Worm (Caenorhabditis elegans): ENCODE data around the gene F38E9.1.
"Not testable (repeated sequence)": the region's sequence is repeated elsewhere in the genome, so short reads cannot be mapped to it uniquely, and the experiment has no call there.

The F38E9.1 gene

ce11 chrX:16445793-16446248 is 25.0 kb upstream of the F38E9.1 start, which contains the start of gene twf-2 (continued):
- TF ChIP-seq Y116A8C.19 (tag; optimal IDR thresholded peaks at IDR 0.05; ENCODE audit: borderline replicate concordance), result no peak
- peak; percentile 66 for TF ChIP-seq fkh-10 (GFP tag; optimal IDR thresholded peaks at IDR 0.05)
- no peak for TF ChIP-seq F16B12.6 (tag; optimal IDR thresholded peaks at IDR 0.05)
- no peak for TF ChIP-seq aha-1 (tag; optimal IDR thresholded peaks at IDR 0.05)
- TF ChIP-seq ces-1 (GFP tag; optimal IDR thresholded peaks at IDR 0.05), result no peak
- TF ChIP-seq tbx-2 (tag; optimal IDR thresholded peaks at IDR 0.05), result peak; percentile 74
- TF ChIP-seq zip-4 (GFP tag; optimal IDR thresholded peaks at IDR 0.05), result no peak

ce11 chrX:16447116-16447515 is 23.7 kb upstream of the F38E9.1 start:
- TF ChIP-seq dsc-1 (tag; optimal IDR thresholded peaks at IDR 0.05), result no peak
- TF ChIP-seq vab-15 (tag; optimal IDR thresholded peaks at IDR 0.05), result no peak
- TF ChIP-seq nhr-20 (tag; optimal IDR thresholded peaks at IDR 0.05), result no peak
- TF ChIP-seq elt-2 (tag; optimal IDR thresholded peaks at IDR 0.05), result no peak
- no peak for TF ChIP-seq pqm-1 (tag; optimal IDR thresholded peaks at IDR 0.05)
- no peak for TF ChIP-seq nhr-12 (tag; optimal IDR thresholded peaks at IDR 0.05)
- no peak for TF ChIP-seq ces-1 (GFP tag; optimal IDR thresholded peaks at IDR 0.05)
- TF ChIP-seq ets-5 (GFP tag; IDR thresholded peaks at IDR 0.05), result no peak
- TF ChIP-seq lin-15B (tag; optimal IDR thresholded peaks at IDR 0.05), result no peak
- TF ChIP-seq jun-1 (tag; optimal IDR thresholded peaks at IDR 0.05), result no peak
- TF ChIP-seq ztf-11 (tag; optimal IDR thresholded peaks at IDR 0.05), result no peak

ce11 chrX:16451124-16451523 is 19.7 kb upstream of the F38E9.1 start:
- TF ChIP-seq lin-14 (GFP tag; optimal IDR thresholded peaks at IDR 0.05), result no peak
- TF ChIP-seq ztf-11 (tag; optimal IDR thresholded peaks at IDR 0.05), result no peak
- no peak for TF ChIP-seq hlh-17 (GFP tag; optimal IDR thresholded peaks at IDR 0.05; ENCODE audit: borderline replicate concordance)
- no peak for TF ChIP-seq elt-3 (tag; optimal IDR thresholded peaks at IDR 0.05)
- no peak for TF ChIP-seq egl-13 (tag; optimal IDR thresholded peaks at IDR 0.05)
- no peak for TF ChIP-seq nhr-11 (tag; optimal IDR thresholded peaks at IDR 0.05)
- no peak for TF ChIP-seq nhr-84 (tag; optimal IDR thresholded peaks at IDR 0.05)

- not testable (repeated sequence) for TF ChIP-seq hlh-4 (tag; optimal IDR thresholded peaks at IDR 0.05); nhr-47 (tag; optimal IDR thresholded peaks at IDR 0.05); lin-13 (GFP tag; optimal IDR thresholded peaks at IDR 0.05)
Measured at ce11 chrX:16451642-16452041, 19.2 kb upstream of the F38E9.1 start, which contains the start of gene F38E9.4. Gene F38E9.4, plus strand, starts transcription at chrX:16451942.

- no peak for TF ChIP-seq nhr-85 (tag)
- no peak for TF ChIP-seq tbx-2 (tag; optimal IDR thresholded peaks at IDR 0.05)
- TF ChIP-seq elt-2 (tag; optimal IDR thresholded peaks at IDR 0.05), result peak; percentile 69
Measured at ce11 chrX:16456659-16457058, 14.2 kb upstream of the F38E9.1 start, which contains the start of gene nas-39. Gene nas-39, plus strand, starts transcription at chrX:16456927.

- TF ChIP-seq snu-23 (GFP tag; optimal IDR thresholded peaks at IDR 0.05) (no peak), rnt-1 (tag; optimal IDR thresholded peaks at IDR 0.05) (peak; percentile 38), nhr-71 (tag; optimal IDR thresholded peaks at IDR 0.05) (peak; percentile 3)
Measured at ce11 chrX:16457113-16457512, 13.7 kb upstream of the F38E9.1 start.

ce11 chrX:16461319-16461718 is 9.5 kb upstream of the F38E9.1 start:
- TF ChIP-seq sup-37 (GFP tag; optimal IDR thresholded peaks at IDR 0.05) (no peak), efl-1 (optimal IDR thresholded peaks at IDR 0.05) (no peak), efl-1 (GFP tag; optimal IDR thresholded peaks at IDR 0.05 in 1 of 2) (no peak), sptf-1 (tag; optimal IDR thresholded peaks at IDR 0.05) (no peak), unc-86 (tag; optimal IDR thresholded peaks at IDR 0.05) (no peak), snu-23 (GFP tag; optimal IDR thresholded peaks at IDR 0.05) (no peak)
